Worm (Caenorhabditis elegans) whole organism, young adult: Measurements from ENCODE around the gene Y7A5A.24.

Source experiments
- B0035.1 ChIP-seq: sonication (generic microtip); optimal IDR thresholded peaks from 2 replicates; lab custom pipeline; 2016; ENCODE audit warnings: missing genetic modification characterization, mild to moderate bottlenecking, missing compliant biosample characterization, missing genotype, missing genetic modification reagents
- B0261.1 ChIP-seq: sonication (generic microtip); optimal IDR thresholded peaks from 2 replicates; lab custom pipeline; 2016; ENCODE audit warnings: mild to moderate bottlenecking, missing genetic modification characterization, moderate library complexity, missing compliant biosample characterization
- D2030.7 ChIP-seq: fragments of 200-800 bp; sonication (Bioruptor generic); IDR thresholded peaks from 2 replicates; pipeline ENCODE4 v1.3.6; 2022; ENCODE audit warnings: missing genetic modification reagents, missing genetic modification characterization, missing compliant biosample characterization
- F23B12.7 ChIP-seq: sonication (generic microtip); optimal IDR thresholded peaks from 2 replicates; lab custom pipeline; 2017; ENCODE audit warnings: missing genetic modification characterization, mild to moderate bottlenecking, missing compliant biosample characterization, antibody characterized with exemption, moderate library complexity; ENCODE audit not compliant: insufficient read depth
- F37B4.10 ChIP-seq: fragments of 200-800 bp; sonication (Bioruptor generic); IDR thresholded peaks from 2 replicates; pipeline ENCODE4 v1.3.6; 2022; ENCODE audit warnings: missing genetic modification characterization, missing compliant biosample characterization
- F49E8.2 ChIP-seq: sonication (generic microtip); optimal IDR thresholded peaks from 3 replicates; lab custom pipeline; 2017; ENCODE audit warnings: missing genetic modification characterization, mild to moderate bottlenecking, missing compliant biosample characterization, antibody characterized with exemption, moderate library complexity; ENCODE audit not compliant: insufficient read depth
- F57C9.4 ChIP-seq: sonication (generic microtip); optimal IDR thresholded peaks from 2 replicates; lab custom pipeline; 2017; ENCODE audit warnings: mild to moderate bottlenecking, missing genetic modification characterization, missing compliant biosample characterization
- K12H6.12 ChIP-seq: fragments of 200-800 bp; sonication (Bioruptor generic); optimal IDR thresholded peaks from 2 replicates; lab custom pipeline; 2018; ENCODE audit warnings: mild to moderate bottlenecking, missing genetic modification characterization, missing compliant biosample characterization
- T07F8.4 ChIP-seq: sonication (generic microtip); optimal IDR thresholded peaks from 2 replicates; lab custom pipeline; 2016; ENCODE audit warnings: mild to moderate bottlenecking, missing genetic modification characterization, moderate library complexity, missing compliant biosample characterization
- Y53F4B.3 ChIP-seq: fragments of 200-800 bp; sonication (Bioruptor generic); IDR thresholded peaks from 2 replicates; pipeline ENCODE4 v1.3.6; 2022; ENCODE audit warnings: missing genetic modification reagents, missing genetic modification characterization, missing compliant biosample characterization
- Y95B8A.8 ChIP-seq: fragments of 200-800 bp; sonication (Bioruptor generic); IDR thresholded peaks from 2 replicates; pipeline ENCODE4 v1.3.6; 2022; ENCODE audit warnings: missing genetic modification reagents, missing genetic modification characterization, missing compliant biosample characterization
- ZK185.1 ChIP-seq: sonication (generic microtip); optimal IDR thresholded peaks from 2 replicates; lab custom pipeline; 2016; ENCODE audit warnings: mild to moderate bottlenecking, missing genetic modification characterization, missing compliant biosample characterization; ENCODE audit not compliant: poor library complexity, severe bottlenecking
- ama-1 ChIP-seq, 3 experiments: fragments of 150-350 bp in 1 of 3; sonication (generic microtip) in 2 of 3; optimal IDR thresholded peaks; 2 replicates each; lab custom pipeline; 2014 to 2018; ENCODE audit warnings: missing biosample characterization in 2 of 3, missing genetic modification characterization in 2 of 3, missing genetic modification reagents in 2 of 3
- aptf-2 ChIP-seq: fragments of 200-800 bp; sonication (Bioruptor generic); conservative IDR thresholded peaks from 2 replicates; pipeline ENCODE4 v1.3.6; 2022; ENCODE audit warnings: missing genetic modification reagents, missing genetic modification characterization, missing compliant biosample characterization
- atf-7 ChIP-seq: sonication (generic microtip); optimal IDR thresholded peaks from 2 replicates; lab custom pipeline; 2017; ENCODE audit warnings: mild to moderate bottlenecking, missing genetic modification characterization, missing compliant biosample characterization
- attf-6 ChIP-seq: fragments of 200-800 bp; sonication (Bioruptor generic); IDR thresholded peaks from 2 replicates; pipeline ENCODE4 v1.3.6; 2022; ENCODE audit warnings: missing genetic modification reagents, missing genetic modification characterization, missing compliant biosample characterization
- cebp-1 ChIP-seq, 2 experiments: fragments of 200-800 bp in 1 of 2; sonication (Bioruptor generic) in 1 of 2; sonication (generic microtip) in 1 of 2; IDR thresholded peaks in 1 of 2; optimal IDR thresholded peaks in 1 of 2; 2 replicates each; pipeline versions ENCODE4 v1.3.6 to Lab custom; 2017 to 2022; ENCODE audit warnings: missing compliant biosample characterization in 2 of 2, missing genetic modification characterization in 2 of 2, mild to moderate bottlenecking in 1 of 2, missing genetic modification reagents in 1 of 2, moderate library complexity in 1 of 2
- cebp-2 ChIP-seq: fragments of 200-800 bp; sonication (Bioruptor generic); IDR thresholded peaks from 2 replicates; pipeline ENCODE4 v1.3.6; 2022; ENCODE audit warnings: missing genetic modification characterization, missing compliant biosample characterization
- ceh-100 ChIP-seq: fragments of 200-800 bp; sonication (Bioruptor generic); IDR thresholded peaks from 2 replicates; pipeline ENCODE4 v1.3.6; 2022; ENCODE audit warnings: missing genetic modification reagents, missing genetic modification characterization, missing compliant biosample characterization
- ceh-58 ChIP-seq: fragments of 200-800 bp; sonication (Bioruptor generic); IDR thresholded peaks from 2 replicates; pipeline ENCODE4 v1.3.6; 2022; ENCODE audit warnings: missing genetic modification characterization, missing compliant biosample characterization
- ceh-79 ChIP-seq: sonication (generic microtip); optimal IDR thresholded peaks from 2 replicates; lab custom pipeline; 2017; ENCODE audit warnings: mild to moderate bottlenecking, missing genetic modification characterization, missing compliant biosample characterization
- die-1 ChIP-seq: sonication (generic microtip); optimal IDR thresholded peaks from 2 replicates; lab custom pipeline; 2016; ENCODE audit warnings: missing genotype, mild to moderate bottlenecking, missing genetic modification characterization, missing compliant biosample characterization
- dox-1 ChIP-seq: fragments of 200-800 bp; sonication (Bioruptor generic); IDR thresholded peaks from 2 replicates; pipeline ENCODE4 v1.3.6; 2022; ENCODE audit warnings: missing genetic modification reagents, missing genetic modification characterization, missing compliant biosample characterization
- efl-1 ChIP-seq: fragments of 150-350 bp; optimal IDR thresholded peaks from 2 replicates; lab custom pipeline; 2014; ENCODE audit warnings: missing biosample characterization, missing genetic modification reagents, missing genetic modification characterization
- ekl-4 ChIP-seq: fragments of 200-800 bp; sonication (Bioruptor generic); IDR thresholded peaks from 2 replicates; pipeline ENCODE4 v1.3.6; 2022; ENCODE audit warnings: missing genetic modification reagents, missing genetic modification characterization, missing compliant biosample characterization
- ets-4 ChIP-seq: fragments of 200-800 bp; sonication (Bioruptor generic); optimal IDR thresholded peaks from 2 replicates; lab custom pipeline; 2018; ENCODE audit warnings: mild to moderate bottlenecking, missing genetic modification characterization, missing compliant biosample characterization
- hmg-1.2 ChIP-seq: fragments of 200-800 bp; sonication (Bioruptor generic); IDR thresholded peaks from 2 replicates; pipeline ENCODE4 v1.3.6; 2022; ENCODE audit warnings: missing genetic modification reagents, missing genetic modification characterization, missing compliant biosample characterization
- hrde-1 ChIP-seq: sonication (generic microtip); optimal IDR thresholded peaks from 2 replicates; lab custom pipeline; 2016; ENCODE audit warnings: missing genetic modification characterization, mild to moderate bottlenecking, missing compliant biosample characterization, moderate library complexity, missing genotype, missing genetic modification reagents, borderline replicate concordance
- hsf-1 ChIP-seq: fragments of 200-800 bp; sonication (Bioruptor generic); IDR thresholded peaks from 2 replicates; pipeline ENCODE4 v1.3.6; 2022; ENCODE audit warnings: missing genetic modification reagents, missing genetic modification characterization, missing compliant biosample characterization
- let-607 ChIP-seq, 2 experiments: fragments of 200-800 bp in 1 of 2; sonication (Bioruptor generic) in 1 of 2; sonication (generic microtip) in 1 of 2; optimal IDR thresholded peaks; 2 replicates each; lab custom pipeline; 2016 to 2018; ENCODE audit warnings: mild to moderate bottlenecking in 2 of 2, missing compliant biosample characterization in 2 of 2, missing genetic modification characterization in 2 of 2, moderate library complexity in 2 of 2, missing genotype in 1 of 2
- lin-26 ChIP-seq: fragments of 200-800 bp; sonication (Bioruptor generic); IDR thresholded peaks from 2 replicates; pipeline ENCODE4 v1.3.6; 2022; ENCODE audit warnings: missing genetic modification reagents, missing genetic modification characterization, missing compliant biosample characterization
- lin-40 ChIP-seq: sonication (generic microtip); optimal IDR thresholded peaks from 2 replicates; lab custom pipeline; 2016; ENCODE audit warnings: missing genetic modification characterization, mild to moderate bottlenecking, missing compliant biosample characterization, missing genotype, missing genetic modification reagents
- madf-10 ChIP-seq: sonication (generic microtip); optimal IDR thresholded peaks from 2 replicates; lab custom pipeline; 2016; ENCODE audit warnings: mild to moderate bottlenecking, missing genetic modification characterization, missing compliant biosample characterization
- madf-3 ChIP-seq: fragments of 200-800 bp; sonication (Bioruptor generic); IDR thresholded peaks from 2 replicates; pipeline ENCODE4 v1.3.6; 2022; ENCODE audit warnings: missing genetic modification reagents, missing genetic modification characterization, missing compliant biosample characterization
- madf-8 ChIP-seq: fragments of 200-800 bp; sonication (Bioruptor generic); conservative IDR thresholded peaks from 2 replicates; pipeline ENCODE4 v1.3.6; 2022; ENCODE audit warnings: missing genetic modification reagents, missing genetic modification characterization, missing compliant biosample characterization
- nhr-120 ChIP-seq: fragments of 200-800 bp; sonication (Bioruptor generic); IDR thresholded peaks from 2 replicates; pipeline ENCODE4 v1.3.6; 2022; ENCODE audit warnings: missing genetic modification characterization, missing compliant biosample characterization
- nhr-80 ChIP-seq: sonication (generic microtip); optimal IDR thresholded peaks from 2 replicates; lab custom pipeline; 2016; ENCODE audit warnings: missing genetic modification characterization, missing compliant biosample characterization
- pha-4 ChIP-seq: fragments of 150-350 bp; sonication (generic microtip); optimal IDR thresholded peaks from 2 replicates; lab custom pipeline; 2014; ENCODE audit warnings: missing biosample characterization, missing genetic modification reagents, missing genetic modification characterization
- snpc-3.4 ChIP-seq: sonication (generic microtip); optimal IDR thresholded peaks from 2 replicates; lab custom pipeline; 2017; ENCODE audit warnings: missing genetic modification characterization, mild to moderate bottlenecking, missing compliant biosample characterization, antibody characterized with exemption, moderate library complexity, missing genotype, missing genetic modification reagents
- snpc-4 ChIP-seq, 5 experiments: fragments of 150-350 bp in 1 of 5; sonication (generic microtip) in 4 of 5; optimal IDR thresholded peaks; 2 replicates each; lab custom pipeline; 2014 to 2018; ENCODE audit warnings: missing genetic modification characterization in 5 of 5, missing biosample characterization in 3 of 5, antibody characterized with exemption in 2 of 5, mild to moderate bottlenecking in 2 of 5, missing compliant biosample characterization in 2 of 5, missing genotype in 2 of 5, moderate library complexity in 2 of 5, missing genetic modification reagents in 1 of 5
- sptf-2 ChIP-seq: fragments of 200-800 bp; sonication (Bioruptor generic); optimal IDR thresholded peaks from 2 replicates; lab custom pipeline; 2018; ENCODE audit warnings: mild to moderate bottlenecking, missing genetic modification characterization, missing compliant biosample characterization
- tbx-9 ChIP-seq: sonication (generic microtip); optimal IDR thresholded peaks from 2 replicates; lab custom pipeline; 2016; ENCODE audit warnings: borderline replicate concordance, missing genetic modification characterization, inconsistent platforms, missing compliant biosample characterization
- tlf-1 ChIP-seq: fragments of 200-800 bp; sonication (Bioruptor generic); optimal IDR thresholded peaks from 2 replicates; lab custom pipeline; 2018; ENCODE audit warnings: mild to moderate bottlenecking, missing genetic modification characterization, missing compliant biosample characterization
- unc-62 ChIP-seq: fragments of 150-350 bp; optimal IDR thresholded peaks from 2 replicates; lab custom pipeline; 2014; ENCODE audit warnings: missing biosample characterization, missing genetic modification reagents, missing genetic modification characterization
- xnd-1 ChIP-seq: sonication (generic microtip); optimal IDR thresholded peaks from 2 replicates; lab custom pipeline; 2016; ENCODE audit warnings: missing genotype, missing genetic modification reagents, missing genetic modification characterization, missing compliant biosample characterization
- ztf-22 ChIP-seq: fragments of 200-800 bp; sonication (Bioruptor generic); optimal IDR thresholded peaks from 2 replicates; lab custom pipeline; 2018; ENCODE audit warnings: mild to moderate bottlenecking, missing genetic modification characterization, moderate library complexity, missing compliant biosample characterization
- ztf-6 ChIP-seq: fragments of 200-800 bp; sonication (Bioruptor generic); IDR thresholded peaks from 2 replicates; pipeline ENCODE4 v1.3.6; 2022; ENCODE audit warnings: missing genetic modification reagents, missing genetic modification characterization, missing compliant biosample characterization

Gene Y7A5A.24

DNA sequence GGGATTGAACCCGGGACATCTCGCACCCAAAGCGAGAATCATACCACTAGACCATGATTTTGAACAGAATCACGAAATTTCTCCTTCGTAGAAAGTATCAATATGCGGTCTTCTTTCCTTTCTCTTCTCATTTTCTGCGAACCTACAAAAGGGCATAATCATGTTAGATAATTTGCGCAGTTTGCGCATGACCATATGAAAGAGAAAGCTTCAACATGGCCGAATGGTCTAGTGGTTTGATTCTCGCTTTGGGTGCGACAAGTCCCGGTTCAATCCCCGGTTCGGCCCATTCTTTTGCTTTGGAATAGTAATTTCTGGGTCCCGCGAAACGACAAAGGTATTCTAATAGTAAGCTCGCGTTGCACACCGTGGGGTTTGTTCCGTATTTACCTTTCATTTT is 34.1 kb downstream of the Y7A5A.24 start (continued):
- TF ChIP-seq T07F8.4 (no peak), F57C9.4 (tag; lab: Kevin White, UChicago) (no peak), madf-8 (GFP tag; lab: Robert Waterston, UW) (peak; percentile 10; the same call in 1 of the 2 replicates), efl-1 (GFP tag; lab: Kevin White, UChicago) (no peak), madf-10 (tag; lab: Kevin White, UChicago) (no peak), unc-62 (GFP tag; lab: Kevin White, UChicago) (no peak), hsf-1 (GFP tag; lab: Robert Waterston, UW) (no peak), D2030.7 (peak; percentile 36; the same call in 1 of the 2 replicates), ceh-100 (0 out of 2 replicates have a peak, but pooled peaks have one; percentile 10), Y95B8A.8 (GFP tag; lab: Robert Waterston, UW) (no peak), ekl-4 (no peak), F49E8.2 (tag; lab: Kevin White, UChicago) (no peak), F23B12.7 (no peak), madf-3 (GFP tag; lab: Robert Waterston, UW) (no peak), pha-4 (tag; lab: Kevin White, UChicago) (no peak), let-607 (tag; optimal IDR thresholded peaks at IDR 0.05; lab: Kevin White, UChicago) (no peak), cebp-1 (GFP tag; IDR thresholded peaks at IDR 0.05; lab: Robert Waterston, UW) (no peak), cebp-1 (tag; optimal IDR thresholded peaks at IDR 0.05; lab: Kevin White, UChicago) (no peak), snpc-4 (GFP tag; optimal IDR thresholded peaks at IDR 0.05; lab: Kevin White, UChicago) (no peak), snpc-4 (tag; optimal IDR thresholded peaks at IDR 0.05; lab: Kevin White, UChicago) (peak in 2 of 4 experiments; percentile 11 to 54), atf-7 (no peak), aptf-2 (GFP tag; lab: Robert Waterston, UW) (no peak), F37B4.10 (GFP tag; lab: Robert Waterston, UW) (no peak), xnd-1 (tag; lab: Kevin White, UChicago) (no peak), dox-1 (GFP tag; lab: Robert Waterston, UW) (no peak), K12H6.12 (no peak), lin-40 (tag; lab: Kevin White, UChicago) (peak; percentile 9), tlf-1 (no peak), ama-1 (optimal IDR thresholded peaks at IDR 0.05; lab: Kevin White, UChicago) (no peak), ama-1 (GFP tag; optimal IDR thresholded peaks at IDR 0.05; lab: Kevin White, UChicago) (no peak), hrde-1 (tag; lab: Kevin White, UChicago) (no peak), ztf-6 (GFP tag; lab: Robert Waterston, UW) (no peak), ztf-22 (GFP tag; lab: Kevin White, UChicago) (no peak), hmg-1.2 (peak; percentile 36), sptf-2 (GFP tag; lab: Kevin White, UChicago) (no peak), ceh-79 (tag; lab: Kevin White, UChicago) (no peak), die-1 (no peak), lin-26 (peak; percentile 35; the same call in 1 of the 2 replicates), attf-6 (GFP tag; lab: Robert Waterston, UW) (peak; percentile 41), ZK185.1 (tag; lab: Kevin White, UChicago) (peak; percentile 56), nhr-120 (GFP tag; lab: Robert Waterston, UW) (no peak), ets-4 (no peak), nhr-80 (tag; lab: Kevin White, UChicago) (no peak), B0035.1 (tag; lab: Kevin White, UChicago) (no peak), snpc-3.4 (tag; lab: Kevin White, UChicago) (no peak), tbx-9 (no peak), B0261.1 (tag; lab: Kevin White, UChicago) (peak; percentile 60), Y53F4B.3 (no peak), cebp-2 (GFP tag; lab: Robert Waterston, UW) (no peak), ceh-58 (GFP tag; lab: Robert Waterston, UW) (no peak)
